Worm (Caenorhabditis elegans) whole organism, young adult: ENCODE measurements around the gene str-57.

Experiments
- madf-8 ChIP-seq: fragments of 200-800 bp; sonication (Bioruptor generic); conservative IDR thresholded peaks from 2 replicates; pipeline ENCODE4 v1.3.6; 2022; ENCODE audit warnings: missing genetic modification reagents, missing genetic modification characterization, missing compliant biosample characterization
- sdz-38 ChIP-seq: sonication (generic microtip); optimal IDR thresholded peaks from 2 replicates; lab custom pipeline; 2016; ENCODE audit warnings: missing genotype, missing genetic modification characterization, missing compliant biosample characterization

- no peak for TF ChIP-seq madf-8
- no peak for TF ChIP-seq sdz-38
Measured at ce11 chrV:15917458-15917857, 47.0 kb downstream of the str-57 start, which contains the start of gene F35E8.9.
